Fruit fly (Drosophila melanogaster) whole organism, wandering third instar larva: ENCODE data around the gene CG11555.

Source experiments
- Dfd ChIP-seq: fragments of >200 bp; optimal IDR thresholded peaks from 2 replicates; lab custom pipeline; 2017; ENCODE audit warnings: missing biosample characterization, missing genetic modification characterization
- Hr83 ChIP-seq: fragments of 200-300 bp; sonication (Bioruptor generic); optimal IDR thresholded peaks from 2 replicates; lab custom pipeline; 2016; ENCODE audit warnings: missing biosample characterization, mild to moderate bottlenecking, missing genetic modification characterization, moderate library complexity; ENCODE audit not compliant: poor library complexity, severe bottlenecking
- Rel ChIP-seq, 2 experiments: fragments of 200-800 bp; sonication (Bioruptor generic) in 1 of 2; optimal IDR thresholded peaks; 2 replicates in 1 of 2; 3 replicates in 1 of 2; lab custom pipeline; 2016 to 2019; ENCODE audit warnings: mild to moderate bottlenecking in 2 of 2, missing biosample characterization in 2 of 2, missing genetic modification characterization in 2 of 2, moderate library complexity in 1 of 2
- Sp1 ChIP-seq: fragments of 200-800 bp; sonication (Bioruptor generic); optimal IDR thresholded peaks from 3 replicates; lab custom pipeline; 2019; ENCODE audit warnings: missing biosample characterization, mild to moderate bottlenecking, missing genetic modification characterization, moderate library complexity
- foxo ChIP-seq, 2 experiments: fragments of 200-800 bp; sonication (Bioruptor generic); optimal IDR thresholded peaks; 2 replicates in 1 of 2; 3 replicates in 1 of 2; lab custom pipeline; 2016 to 2017; ENCODE audit warnings: missing biosample characterization in 2 of 2, missing genetic modification characterization in 2 of 2
- rgr ChIP-seq: fragments of 200-800 bp; sonication (Bioruptor generic); optimal IDR thresholded peaks from 3 replicates; lab custom pipeline; 2016; ENCODE audit warnings: missing biosample characterization, mild to moderate bottlenecking, missing genetic modification characterization

- TF ChIP-seq Rel (GFP tag; optimal IDR thresholded peaks at IDR 0.05; lab: Kevin White, UChicago), result no peak
- no peak for TF ChIP-seq Rel (tag; optimal IDR thresholded peaks at IDR 0.05; lab: Kevin White, UChicago)
- TF ChIP-seq Sp1 (GFP tag; lab: Kevin White, UChicago), result no peak
- TF ChIP-seq Hr83, result no peak
- TF ChIP-seq foxo (GFP tag; optimal IDR thresholded peaks at IDR 0.05; lab: Kevin White, UChicago), result no peak
- TF ChIP-seq rgr (GFP tag; lab: Kevin White, UChicago), result no peak
- TF ChIP-seq Dfd (GFP tag; lab: Kevin White, UChicago), result no peak
These were observed 46.1 kb downstream of the CG11555 start for dm6 chr2L:319745-320144.
